Worm (Caenorhabditis elegans) whole organism, L3 larva: Measurements from ENCODE around the gene fbf-2.

Source experiments
- R02D3.7 ChIP-seq: fragments of 150-350 bp; optimal IDR thresholded peaks from 2 replicates; lab custom pipeline; 2014; ENCODE audit warnings: missing biosample characterization, missing genetic modification characterization
- ama-1 ChIP-seq: fragments of 150-350 bp; optimal IDR thresholded peaks from 2 replicates; lab custom pipeline; 2018
- ceh-28 ChIP-seq: fragments of 150-350 bp; optimal IDR thresholded peaks from 2 replicates; lab custom pipeline; 2014; ENCODE audit warnings: missing biosample characterization, missing genetic modification reagents, missing genetic modification characterization
- ceh-82 ChIP-seq: fragments of 150-350 bp; optimal IDR thresholded peaks from 2 replicates; lab custom pipeline; 2014; ENCODE audit warnings: missing biosample characterization, missing genetic modification characterization
- ceh-9 ChIP-seq: sonication (generic microtip); optimal IDR thresholded peaks from 2 replicates; lab custom pipeline; 2018; ENCODE audit warnings: missing biosample characterization, missing genetic modification characterization
- daf-12 ChIP-seq: fragments of 150-350 bp; optimal IDR thresholded peaks from 2 replicates; lab custom pipeline; 2014; ENCODE audit warnings: missing biosample characterization, missing genetic modification reagents, missing genetic modification characterization
- egl-27 ChIP-seq: sonication (generic microtip); optimal IDR thresholded peaks from 4 replicates; lab custom pipeline; 2017; ENCODE audit warnings: missing biosample characterization, missing genetic modification reagents, missing genetic modification characterization
- egl-5 ChIP-seq: fragments of 150-350 bp; optimal IDR thresholded peaks from 2 replicates; lab custom pipeline; 2017; ENCODE audit warnings: missing biosample characterization, missing genetic modification reagents, missing genetic modification characterization, inconsistent platforms
- elt-1 ChIP-seq: fragments of 150-350 bp; optimal IDR thresholded peaks from 2 replicates; lab custom pipeline; 2014; ENCODE audit warnings: missing biosample characterization, missing genetic modification characterization
- elt-2 ChIP-seq: sonication (generic microtip); optimal IDR thresholded peaks from 2 replicates; lab custom pipeline; 2016; ENCODE audit warnings: missing genetic modification reagents, mild to moderate bottlenecking, missing genetic modification characterization, missing compliant biosample characterization
- elt-3 ChIP-seq, 3 experiments: fragments of 150-350 bp in 1 of 3; sonication (generic microtip) in 2 of 3; optimal IDR thresholded peaks; 2 replicates in 2 of 3; 4 replicates in 1 of 3; lab custom pipeline; 2014 to 2017; ENCODE audit warnings: missing biosample characterization in 3 of 3, missing genetic modification characterization in 3 of 3
- fkh-10 ChIP-seq: sonication (generic microtip); optimal IDR thresholded peaks from 2 replicates; lab custom pipeline; 2017; ENCODE audit warnings: missing biosample characterization, missing genetic modification reagents, missing genetic modification characterization
- fkh-2 ChIP-seq: fragments of 150-350 bp; optimal IDR thresholded peaks from 2 replicates; lab custom pipeline; 2014; ENCODE audit warnings: missing biosample characterization, missing genetic modification reagents, missing genetic modification characterization
- hmg-11 ChIP-seq: sonication (generic microtip); optimal IDR thresholded peaks from 2 replicates; lab custom pipeline; 2016; ENCODE audit warnings: missing genetic modification characterization, missing compliant biosample characterization
- jun-1 ChIP-seq: fragments of 150-350 bp; optimal IDR thresholded peaks from 2 replicates; lab custom pipeline; 2014; ENCODE audit warnings: missing biosample characterization, missing genetic modification reagents, missing genetic modification characterization
- lin-15B ChIP-seq: fragments of 150-350 bp; optimal IDR thresholded peaks from 2 replicates; lab custom pipeline; 2014; ENCODE audit warnings: missing biosample characterization, missing genetic modification characterization
- lin-39 ChIP-seq: fragments of 150-350 bp; optimal IDR thresholded peaks from 2 replicates; lab custom pipeline; 2018; ENCODE audit warnings: missing biosample characterization, missing genetic modification reagents, missing genetic modification characterization
- mdl-1 ChIP-seq: fragments of 150-350 bp; optimal IDR thresholded peaks from 2 replicates; lab custom pipeline; 2014; ENCODE audit warnings: missing biosample characterization, missing genetic modification characterization
- nfya-1 ChIP-seq: sonication (generic microtip); optimal IDR thresholded peaks from 2 replicates; lab custom pipeline; 2017; ENCODE audit warnings: missing genetic modification characterization, mild to moderate bottlenecking, missing compliant biosample characterization, antibody characterized with exemption, moderate library complexity; ENCODE audit not compliant: insufficient read depth
- nhr-23 ChIP-seq: fragments of 150-350 bp; optimal IDR thresholded peaks from 2 replicates; lab custom pipeline; 2014; ENCODE audit warnings: missing biosample characterization, missing genetic modification reagents, missing genetic modification characterization
- nhr-237 ChIP-seq: fragments of 150-350 bp; optimal IDR thresholded peaks from 2 replicates; lab custom pipeline; 2014; ENCODE audit warnings: missing biosample characterization, missing genetic modification characterization
- nhr-28 ChIP-seq: fragments of 150-350 bp; optimal IDR thresholded peaks from 2 replicates; lab custom pipeline; 2014; ENCODE audit warnings: missing biosample characterization, missing genetic modification characterization
- nhr-43 ChIP-seq: sonication (generic microtip); optimal IDR thresholded peaks from 2 replicates; lab custom pipeline; 2016; ENCODE audit warnings: mild to moderate bottlenecking, missing genetic modification characterization, missing compliant biosample characterization; ENCODE audit not compliant: poor library complexity, severe bottlenecking
- nhr-77 ChIP-seq: fragments of 150-350 bp; optimal IDR thresholded peaks from 2 replicates; lab custom pipeline; 2014; ENCODE audit warnings: missing biosample characterization, missing genetic modification characterization
- pha-4 ChIP-seq: fragments of 150-350 bp; optimal IDR thresholded peaks from 2 replicates; lab custom pipeline; 2014; ENCODE audit warnings: missing biosample characterization, missing genetic modification reagents, missing genetic modification characterization
- pqm-1 ChIP-seq: fragments of 150-350 bp; optimal IDR thresholded peaks from 2 replicates; lab custom pipeline; 2017; ENCODE audit warnings: missing biosample characterization, missing genetic modification characterization, inconsistent platforms
- skn-1 ChIP-seq: fragments of 150-350 bp; optimal IDR thresholded peaks from 2 replicates; lab custom pipeline; 2014; ENCODE audit warnings: missing biosample characterization, missing genetic modification characterization
- snpc-4 ChIP-seq: fragments of 150-350 bp; optimal IDR thresholded peaks from 2 replicates; lab custom pipeline; 2014; ENCODE audit warnings: missing biosample characterization, missing genetic modification characterization
- tbx-2 ChIP-seq: sonication (generic microtip); optimal IDR thresholded peaks from 2 replicates; lab custom pipeline; 2016; ENCODE audit warnings: mild to moderate bottlenecking, missing genetic modification characterization, missing compliant biosample characterization
- unc-62 ChIP-seq: fragments of 150-350 bp; sonication (generic microtip); optimal IDR thresholded peaks from 4 replicates; lab custom pipeline; 2014; ENCODE audit warnings: missing biosample characterization, missing genetic modification reagents, missing genetic modification characterization
- zag-1 ChIP-seq: fragments of 150-350 bp; optimal IDR thresholded peaks from 2 replicates; lab custom pipeline; 2014; ENCODE audit warnings: missing biosample characterization, missing genetic modification characterization
- ztf-4 ChIP-seq: fragments of 150-350 bp; optimal IDR thresholded peaks from 2 replicates; lab custom pipeline; 2014; ENCODE audit warnings: missing biosample characterization, missing genetic modification characterization

The fbf-2 gene

ce11 chrII:6132595-6132994, 41.3 kb upstream of the fbf-2 start, which contains the start of gene abts-3:
TSS of gene abts-3 (plus strand) at chrII:6132895.
- TF ChIP-seq nhr-23 (no peak), hmg-11 (tag; lab: Kevin White, UChicago) (no peak), R02D3.7 (no peak), unc-62 (GFP tag; lab: Kevin White, UChicago) (no peak), nhr-237 (no peak), snpc-4 (no peak), daf-12 (tag; lab: Kevin White, UChicago) (no peak), ceh-9 (tag; lab: Kevin White, UChicago) (no peak), elt-1 (no peak), nhr-28 (tag; lab: Kevin White, UChicago) (no peak), jun-1 (tag; lab: Kevin White, UChicago) (no peak), fkh-2 (tag; lab: Kevin White, UChicago) (no peak), zag-1 (tag; lab: Kevin White, UChicago) (no peak)

DNA sequence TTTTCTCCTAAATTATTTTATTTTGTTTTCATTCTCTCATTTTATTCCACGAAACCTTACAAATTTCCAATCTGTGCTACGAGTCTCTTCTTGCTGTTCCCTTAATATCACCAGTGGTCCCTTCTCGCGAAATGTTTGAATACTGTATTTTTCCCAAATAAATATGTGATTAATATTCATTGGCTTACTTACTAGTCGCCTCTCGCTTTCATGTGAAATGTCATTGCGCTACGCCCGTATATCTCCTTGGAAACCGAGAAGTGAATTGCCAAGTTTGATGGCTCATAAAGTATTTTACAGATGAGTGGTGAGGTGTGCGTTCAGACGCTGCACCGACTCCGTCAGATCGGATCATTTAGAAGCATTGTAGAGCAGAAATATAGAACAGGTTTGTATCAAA, 34.0 kb upstream of the fbf-2 start, which contains the start of gene rars-2:
Gene rars-2 (plus strand): TSS at position 301 of the 400 bp plus-strand sequence.
- TF ChIP-seq mdl-1 (tag; lab: Kevin White, UChicago) (no peak), elt-1 (no peak), skn-1 (no peak), nhr-43 (peak; percentile 11)

- TF ChIP-seq nfya-1 (tag; lab: Kevin White, UChicago) (no peak), pha-4 (peak; percentile 29)
These were observed 32.2 kb upstream of the fbf-2 start, which contains the start of gene C29H12.2 for ce11 chrII:6123513-6123912. TSS of gene C29H12.2 (plus strand) at chrII:6123809.

DNA sequence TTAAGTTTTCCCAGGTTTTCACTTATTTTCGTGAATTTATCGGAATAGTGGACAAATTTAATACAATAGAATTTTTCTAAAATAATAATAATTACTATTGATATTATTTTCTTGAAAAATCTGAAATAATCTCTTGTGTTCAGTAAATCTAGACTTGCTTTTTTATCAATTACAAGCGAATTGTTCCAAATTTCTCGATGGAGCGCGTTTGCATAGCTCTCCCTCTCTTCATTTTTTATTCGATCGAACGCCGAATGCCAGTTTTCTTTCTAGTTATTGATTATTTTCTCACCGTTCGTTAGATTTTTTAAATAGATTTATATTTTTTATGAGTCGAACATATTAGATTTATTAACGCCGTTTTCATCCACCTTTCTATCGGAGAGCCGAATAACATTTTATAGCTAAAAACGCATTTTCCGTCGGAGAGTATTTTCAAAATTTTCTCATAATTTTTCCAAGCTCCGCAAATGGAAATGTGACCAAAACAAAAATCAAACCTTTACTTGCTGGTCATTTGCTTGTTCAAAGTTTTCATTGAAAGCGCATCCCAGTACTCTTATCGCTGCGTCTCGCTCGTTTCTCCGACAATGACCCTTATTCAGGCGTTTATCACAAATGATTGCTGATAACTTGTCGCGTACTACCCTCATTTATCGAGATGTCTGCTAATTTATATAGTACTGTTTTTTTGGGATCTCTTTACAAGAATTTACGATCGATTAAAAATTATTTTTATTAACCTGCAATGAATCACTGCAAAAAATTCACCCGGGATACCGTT, 31.6 kb upstream of the fbf-2 start:
- TF ChIP-seq lin-15B: peak; percentile 14
- TF ChIP-seq fkh-2 (tag; lab: Kevin White, UChicago): no peak
- TF ChIP-seq pqm-1 (tag; lab: Kevin White, UChicago): peak; percentile 66
- peak; percentile 50 for TF ChIP-seq pha-4
- peak; percentile 4 for TF ChIP-seq nfya-1 (tag; lab: Kevin White, UChicago)
- TF ChIP-seq fkh-10 (GFP tag; lab: Kevin White, UChicago): no peak
- peak; percentile 74 for TF ChIP-seq elt-2 (tag; lab: Kevin White, UChicago)
- TF ChIP-seq egl-5 (tag; lab: Kevin White, UChicago): no peak
- peak; percentile 40 for TF ChIP-seq snpc-4

DNA sequence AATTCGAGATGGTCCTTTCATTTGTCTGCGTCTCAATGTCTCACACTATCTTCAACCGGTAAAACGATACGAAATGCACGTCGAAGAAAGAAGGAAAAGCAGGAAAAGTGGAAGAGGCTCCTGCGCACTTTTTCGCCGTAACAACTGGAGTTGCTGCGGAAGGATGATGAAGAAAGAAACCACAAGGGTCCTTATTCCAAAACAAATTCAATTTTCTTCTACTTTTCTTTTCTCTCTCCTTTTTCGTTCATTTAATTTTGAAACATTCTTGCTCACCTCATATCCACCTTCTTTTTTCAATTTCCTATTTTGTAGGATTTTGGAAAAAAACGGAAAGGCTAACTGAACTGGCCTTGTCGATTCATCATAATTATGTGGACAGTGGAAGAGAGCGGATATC, 29.3 kb upstream of the fbf-2 start:
- TF ChIP-seq ztf-4 (tag; lab: Kevin White, UChicago) (no peak), R02D3.7 (no peak), pqm-1 (tag; lab: Kevin White, UChicago) (no peak), egl-27 (no peak), tbx-2 (tag; lab: Kevin White, UChicago) (no peak), nfya-1 (tag; lab: Kevin White, UChicago) (no peak), ceh-28 (no peak)

DNA sequence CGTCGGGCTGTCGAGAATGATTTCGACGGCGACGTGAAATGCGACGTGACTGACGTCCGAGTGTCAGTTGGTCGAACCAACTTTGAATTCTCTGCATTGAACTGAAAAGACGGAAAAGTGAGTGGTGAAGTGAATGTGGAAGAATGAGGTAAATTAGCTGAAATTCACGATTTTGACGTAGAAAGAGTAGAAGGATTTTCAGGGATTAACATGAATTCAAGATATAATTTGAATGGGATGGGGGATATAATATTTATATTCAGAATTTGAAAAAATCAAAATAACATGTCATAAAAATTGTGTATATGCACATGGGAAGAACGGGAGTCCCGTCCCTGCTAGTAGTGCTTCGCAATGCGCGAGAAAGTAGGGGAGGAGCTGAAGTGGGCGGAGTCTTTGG, 26.9 kb upstream of the fbf-2 start, which contains the start of gene C29H12.6:
Gene C29H12.6 (minus strand): TSS at position 101 of the 400 bp plus-strand sequence.
- no peak for TF ChIP-seq R02D3.7
- TF ChIP-seq skn-1: no peak
- no peak for TF ChIP-seq ceh-9 (tag; lab: Kevin White, UChicago)
- no peak for TF ChIP-seq ceh-82 (tag; lab: Kevin White, UChicago)
- no peak for TF ChIP-seq ama-1 (lab: Kevin White, UChicago)
- no peak for TF ChIP-seq elt-3 (tag; optimal IDR thresholded peaks at IDR 0.05; lab: Kevin White, UChicago)
- no peak for TF ChIP-seq hmg-11 (tag; lab: Kevin White, UChicago)
- TF ChIP-seq nhr-77 (tag; lab: Kevin White, UChicago): no peak
- no peak for TF ChIP-seq nhr-237
- TF ChIP-seq egl-5 (tag; lab: Kevin White, UChicago): no peak
- no peak for TF ChIP-seq pqm-1 (tag; lab: Kevin White, UChicago)
- TF ChIP-seq zag-1 (tag; lab: Kevin White, UChicago): no peak
- no peak for TF ChIP-seq lin-39 (tag; lab: Kevin White, UChicago)
- TF ChIP-seq tbx-2 (tag; lab: Kevin White, UChicago): no peak
